Fruit fly (Drosophila melanogaster) whole organism, embryonic: Measurements from ENCODE around the gene CG5966.

Source experiments
- Aef1 ChIP-seq: fragments of 200-800 bp; sonication (Bioruptor generic); IDR thresholded peaks from 3 replicates; pipeline ENCODE4 v1.3.6; 2022; ENCODE audit warnings: missing biosample characterization, missing genetic modification characterization
- Bdp1 ChIP-seq: fragments of 200-800 bp; sonication (Bioruptor generic); optimal IDR thresholded peaks from 3 replicates; lab custom pipeline; 2016; ENCODE audit warnings: missing biosample characterization, missing genetic modification characterization
- Bteb2 ChIP-seq: fragments of 200-800 bp; sonication (Bioruptor generic); optimal IDR thresholded peaks from 2 replicates; lab custom pipeline; 2016; ENCODE audit warnings: missing biosample characterization, missing genetic modification characterization
- CG10274 ChIP-seq: fragments of 200-800 bp; sonication (Bioruptor generic); optimal IDR thresholded peaks from 3 replicates; lab custom pipeline; 2017; ENCODE audit warnings: missing biosample characterization, mild to moderate bottlenecking, missing genetic modification characterization
- CG11723 ChIP-seq: fragments of 200-800 bp; sonication (Bioruptor generic); optimal IDR thresholded peaks from 2 replicates; lab custom pipeline; 2017; ENCODE audit warnings: missing biosample characterization, mild to moderate bottlenecking, missing genetic modification characterization
- CG12155 ChIP-seq: fragments of 200-800 bp; sonication (Bioruptor generic); optimal IDR thresholded peaks from 3 replicates; lab custom pipeline; 2016; ENCODE audit warnings: missing biosample characterization, missing genetic modification characterization
- CG12299 ChIP-seq: fragments of 200-800 bp; sonication (Bioruptor generic); optimal IDR thresholded peaks from 2 replicates; lab custom pipeline; 2018; ENCODE audit warnings: missing biosample characterization, mild to moderate bottlenecking, missing genetic modification characterization
- CG13296 ChIP-seq: fragments of 200-800 bp; sonication (Bioruptor generic); optimal IDR thresholded peaks from 3 replicates; lab custom pipeline; 2018; ENCODE audit warnings: missing biosample characterization, mild to moderate bottlenecking, missing genetic modification characterization
- CG13775 ChIP-seq: fragments of 200-800 bp; sonication (Bioruptor generic); optimal IDR thresholded peaks from 3 replicates; lab custom pipeline; 2017; ENCODE audit warnings: missing biosample characterization, mild to moderate bottlenecking, missing genetic modification characterization
- CG15696 ChIP-seq: fragments of 200-800 bp; sonication (Bioruptor generic); optimal IDR thresholded peaks from 2 replicates; lab custom pipeline; 2019; ENCODE audit warnings: missing biosample characterization, mild to moderate bottlenecking, missing genetic modification characterization, moderate library complexity
- CG17328 ChIP-seq: fragments of 200-800 bp; sonication (Bioruptor generic); IDR thresholded peaks from 2 replicates; pipeline ENCODE4 v1.3.6; 2022; ENCODE audit warnings: missing biosample characterization, missing genetic modification characterization
- CG17802 ChIP-seq: fragments of 200-800 bp; sonication (Bioruptor generic); optimal IDR thresholded peaks from 2 replicates; lab custom pipeline; 2018; ENCODE audit warnings: missing biosample characterization, mild to moderate bottlenecking, missing genetic modification characterization, moderate library complexity
- CG18619 ChIP-seq: fragments of 200-800 bp; sonication (Bioruptor generic); optimal IDR thresholded peaks from 3 replicates; lab custom pipeline; 2017; ENCODE audit warnings: missing biosample characterization, mild to moderate bottlenecking, missing genetic modification characterization
- CG2120 ChIP-seq: fragments of 200-800 bp; sonication (Bioruptor generic); optimal IDR thresholded peaks from 3 replicates; lab custom pipeline; 2016; ENCODE audit warnings: missing biosample characterization, missing genetic modification characterization
- CG32532 ChIP-seq: fragments of 200-800 bp; sonication (Bioruptor generic); IDR thresholded peaks from 2 replicates; pipeline ENCODE4 v1.3.6; 2022; ENCODE audit warnings: missing biosample characterization, missing genetic modification characterization
- CG34422 ChIP-seq: fragments of 200-800 bp; sonication (Bioruptor generic); IDR thresholded peaks from 3 replicates; pipeline ENCODE4 v1.3.6; 2022; ENCODE audit warnings: missing biosample characterization, missing genetic modification characterization
- CG4282 ChIP-seq: fragments of 200-800 bp; sonication (Bioruptor generic); optimal IDR thresholded peaks from 2 replicates; lab custom pipeline; 2016; ENCODE audit warnings: missing biosample characterization, missing genetic modification characterization
- CG6175 ChIP-seq: fragments of 200-800 bp; sonication (Bioruptor generic); IDR thresholded peaks from 3 replicates; pipeline ENCODE4 v1.3.6; 2022; ENCODE audit warnings: missing biosample characterization, missing genetic modification characterization
- CG7963 ChIP-seq: fragments of 200-800 bp; sonication (Bioruptor generic); IDR thresholded peaks from 3 replicates; pipeline ENCODE4 v1.3.6; 2022; ENCODE audit warnings: missing biosample characterization, missing genetic modification characterization; ENCODE audit not compliant: partially characterized antibody
- CG8924 ChIP-seq: fragments of 200-800 bp; optimal IDR thresholded peaks from 3 replicates; lab custom pipeline; 2019; ENCODE audit warnings: missing biosample characterization, mild to moderate bottlenecking, missing genetic modification characterization, moderate library complexity
- Chrac-16 ChIP-seq: fragments of 200-800 bp; sonication (Bioruptor generic); optimal IDR thresholded peaks from 3 replicates; lab custom pipeline; 2016; ENCODE audit warnings: missing biosample characterization, missing genetic modification characterization
- CoRest ChIP-seq: fragments of 200-800 bp; sonication (Bioruptor generic); optimal IDR thresholded peaks from 3 replicates; lab custom pipeline; 2018; ENCODE audit warnings: missing biosample characterization, mild to moderate bottlenecking, missing genetic modification characterization, moderate library complexity
- D19A ChIP-seq: fragments of 200-800 bp; optimal IDR thresholded peaks from 3 replicates; lab custom pipeline; 2019; ENCODE audit warnings: missing biosample characterization, mild to moderate bottlenecking, missing genetic modification characterization, moderate library complexity
- Dip3 ChIP-seq: fragments of 200-800 bp; sonication (Bioruptor generic); optimal IDR thresholded peaks from 3 replicates; lab custom pipeline; 2016; ENCODE audit warnings: missing biosample characterization, missing genetic modification characterization
- H15 ChIP-seq: fragments of 200-800 bp; sonication (Bioruptor generic); IDR thresholded peaks from 3 replicates; pipeline ENCODE4 v1.3.6; 2022; ENCODE audit warnings: missing biosample characterization, missing genetic modification characterization
- HmgD ChIP-seq: fragments of 200-800 bp; sonication (Bioruptor generic); optimal IDR thresholded peaks from 3 replicates; lab custom pipeline; 2016; ENCODE audit warnings: missing biosample characterization, missing genetic modification characterization
- MBD-R2 ChIP-seq: fragments of 200-800 bp; sonication (Bioruptor generic); IDR thresholded peaks from 2 replicates; pipeline ENCODE4 v1.3.6; 2022; ENCODE audit warnings: missing biosample characterization, missing genetic modification characterization
- Max ChIP-seq: fragments of 200-800 bp; sonication (Bioruptor generic); optimal IDR thresholded peaks from 2 replicates; lab custom pipeline; 2016; ENCODE audit warnings: missing biosample characterization, mild to moderate bottlenecking, missing genetic modification characterization
- Meics ChIP-seq: fragments of 200-800 bp; sonication (Bioruptor generic); optimal IDR thresholded peaks from 2 replicates; lab custom pipeline; 2017; ENCODE audit warnings: missing biosample characterization, mild to moderate bottlenecking, missing genetic modification characterization
- PHDP ChIP-seq: fragments of 200-800 bp; sonication (Bioruptor generic); optimal IDR thresholded peaks from 3 replicates; lab custom pipeline; 2018; ENCODE audit warnings: missing biosample characterization, mild to moderate bottlenecking, missing genetic modification characterization, moderate library complexity
- Ravus ChIP-seq: fragments of 200-800 bp; sonication (Bioruptor generic); IDR thresholded peaks from 2 replicates; pipeline ENCODE4 v1.3.6; 2022; ENCODE audit warnings: missing biosample characterization, missing genetic modification characterization
- Sox100B ChIP-seq: fragments of 200-800 bp; sonication (Bioruptor generic); optimal IDR thresholded peaks from 3 replicates; lab custom pipeline; 2018; ENCODE audit warnings: missing biosample characterization, mild to moderate bottlenecking, missing genetic modification characterization
- YL-1 ChIP-seq: fragments of 200-800 bp; sonication (Bioruptor generic); optimal IDR thresholded peaks from 3 replicates; lab custom pipeline; 2017; ENCODE audit warnings: missing biosample characterization, mild to moderate bottlenecking, missing genetic modification characterization
- bbx ChIP-seq: fragments of 200-800 bp; sonication (Bioruptor generic); IDR thresholded peaks from 2 replicates; pipeline ENCODE4 v1.3.6; 2022; ENCODE audit warnings: missing biosample characterization, missing genetic modification characterization; ENCODE audit not compliant: partially characterized antibody
- cad ChIP-seq: fragments of >200 bp; optimal IDR thresholded peaks from 2 replicates; lab custom pipeline; 2017; ENCODE audit warnings: missing biosample characterization, missing genetic modification characterization
- ci ChIP-seq: fragments of 200-800 bp; sonication (Bioruptor generic); IDR thresholded peaks from 3 replicates; pipeline ENCODE4 v1.3.6; 2022; ENCODE audit warnings: missing biosample characterization, missing genetic modification characterization
- gfzf ChIP-seq: fragments of 200-800 bp; sonication (Bioruptor generic); optimal IDR thresholded peaks from 2 replicates; lab custom pipeline; 2016; ENCODE audit warnings: missing biosample characterization, mild to moderate bottlenecking, missing genetic modification characterization, moderate library complexity
- h ChIP-seq: fragments of >200 bp; optimal IDR thresholded peaks from 2 replicates; lab custom pipeline; 2017
- insv ChIP-seq, 2 experiments: fragments of 200-800 bp; sonication (Bioruptor generic); optimal IDR thresholded peaks; 3 replicates each; lab custom pipeline; 2016 to 2018; ENCODE audit warnings: missing biosample characterization in 2 of 2, missing genetic modification characterization in 2 of 2
- lov ChIP-seq, 2 experiments: fragments of 200-800 bp in 1 of 2; fragments of >200 bp in 1 of 2; sonication (Bioruptor generic) in 1 of 2; IDR thresholded peaks in 1 of 2; optimal IDR thresholded peaks in 1 of 2; 2 replicates in 1 of 2; 3 replicates in 1 of 2; pipeline versions ENCODE4 v1.3.6 to Lab custom; 2017 to 2022; ENCODE audit warnings: missing biosample characterization in 1 of 2, missing genetic modification characterization in 1 of 2
- pan ChIP-seq, 4 experiments: fragments of >200 bp in 3 of 4; fragments of 200-800 bp in 1 of 4; sonication (Bioruptor generic) in 1 of 4; optimal IDR thresholded peaks in 3 of 4; IDR thresholded peaks in 1 of 4; 2 replicates each; pipeline versions ENCODE4 v1.3.6 to Lab custom; 2017 to 2022; ENCODE audit warnings: missing biosample characterization in 2 of 4, missing genetic modification characterization in 2 of 4, mixed read lengths in 1 of 4
- phol ChIP-seq: fragments of 200-800 bp; sonication (Bioruptor generic); optimal IDR thresholded peaks from 3 replicates; lab custom pipeline; 2018; ENCODE audit warnings: missing biosample characterization, mild to moderate bottlenecking, missing genetic modification characterization, moderate library complexity
- pros ChIP-seq: fragments of 200-800 bp; sonication (Bioruptor generic); optimal IDR thresholded peaks from 3 replicates; lab custom pipeline; 2019; ENCODE audit warnings: missing biosample characterization, mild to moderate bottlenecking, missing genetic modification characterization, moderate library complexity
- ranshi ChIP-seq: fragments of 200-800 bp; sonication (Bioruptor generic); IDR thresholded peaks from 2 replicates; pipeline ENCODE4 v1.3.6; 2022; ENCODE audit warnings: missing biosample characterization, missing genetic modification characterization
- salm ChIP-seq: fragments of 200-800 bp; sonication (Bioruptor generic); optimal IDR thresholded peaks from 2 replicates; lab custom pipeline; 2018; ENCODE audit warnings: missing biosample characterization, mild to moderate bottlenecking, missing genetic modification characterization
- sens-2 ChIP-seq: fragments of 200-800 bp; sonication (Bioruptor generic); IDR thresholded peaks from 2 replicates; pipeline ENCODE4 v1.3.6; 2022; ENCODE audit warnings: missing biosample characterization, missing genetic modification characterization
- sim ChIP-seq: fragments of 200-800 bp; sonication (Bioruptor generic); IDR thresholded peaks from 2 replicates; pipeline ENCODE4 v1.3.6; 2022; ENCODE audit warnings: missing biosample characterization, missing genetic modification characterization
- sug ChIP-seq: fragments of 200-800 bp; optimal IDR thresholded peaks from 2 replicates; lab custom pipeline; 2019; ENCODE audit warnings: missing biosample characterization, mild to moderate bottlenecking, missing genetic modification characterization, moderate library complexity
- tll ChIP-seq, 2 experiments: fragments of 200-800 bp in 1 of 2; fragments of >200 bp in 1 of 2; sonication (Bioruptor generic) in 1 of 2; optimal IDR thresholded peaks; 2 replicates each; lab custom pipeline; 2017 to 2019; ENCODE audit warnings: missing biosample characterization in 2 of 2, missing genetic modification characterization in 2 of 2, mild to moderate bottlenecking in 1 of 2, moderate library complexity in 1 of 2
- unpg ChIP-seq: fragments of 200-800 bp; sonication (Bioruptor generic); optimal IDR thresholded peaks from 3 replicates; lab custom pipeline; 2018; ENCODE audit warnings: missing biosample characterization, mild to moderate bottlenecking, missing genetic modification characterization, moderate library complexity
- z ChIP-seq: fragments of 200-800 bp; sonication (Bioruptor generic); IDR thresholded peaks from 3 replicates; pipeline ENCODE4 v1.3.6; 2022; ENCODE audit warnings: missing biosample characterization, missing genetic modification characterization

Gene CG5966

dm6 chrX:5989368-5989767 is 777 bp downstream of the CG5966 start (continued):
- TF ChIP-seq Ravus (GFP tag; lab: Robert Waterston, UW): no peak
- TF ChIP-seq insv (GFP tag; optimal IDR thresholded peaks at IDR 0.05; lab: Kevin White, UChicago): no peak
- TF ChIP-seq HmgD (GFP tag; lab: Kevin White, UChicago): no peak
- TF ChIP-seq cad: no peak
- TF ChIP-seq H15 (GFP tag; lab: Robert Waterston, UW): no peak
- no peak for TF ChIP-seq sug (tag; lab: Kevin White, UChicago)
- TF ChIP-seq CG6175 (GFP tag; lab: Robert Waterston, UW): no peak
- TF ChIP-seq bbx (GFP tag; lab: Robert Waterston, UW): no peak
- TF ChIP-seq CoRest (tag; lab: Kevin White, UChicago): peak; percentile 36
- TF ChIP-seq h (lab: Kevin White, UChicago): no peak
- no peak for TF ChIP-seq CG13296 (GFP tag; lab: Kevin White, UChicago)
- TF ChIP-seq CG17802 (tag; lab: Kevin White, UChicago): no peak
- no peak for TF ChIP-seq tll (GFP tag; optimal IDR thresholded peaks at IDR 0.05; lab: Kevin White, UChicago)
- TF ChIP-seq CG2120 (GFP tag; lab: Kevin White, UChicago): no peak
- TF ChIP-seq ranshi (GFP tag; lab: Robert Waterston, UW): peak; percentile 48; the same call in 1 of the 2 replicates
- TF ChIP-seq sens-2 (GFP tag; lab: Robert Waterston, UW): no peak
- TF ChIP-seq MBD-R2 (GFP tag; lab: Robert Waterston, UW): no peak
- no peak for TF ChIP-seq CG18619 (GFP tag; lab: Kevin White, UChicago)
- no peak for TF ChIP-seq gfzf (GFP tag; lab: Kevin White, UChicago)
- TF ChIP-seq pros (GFP tag; lab: Kevin White, UChicago): no peak
- no peak for TF ChIP-seq CG11723 (GFP tag; lab: Kevin White, UChicago)
- TF ChIP-seq CG17328 (GFP tag; lab: Robert Waterston, UW): peak; percentile 48; the same call in 1 of the 2 replicates
- peak; percentile 51; the same call in 1 of the 2 replicates for TF ChIP-seq CG32532 (GFP tag; lab: Robert Waterston, UW)
- TF ChIP-seq Bteb2 (GFP tag; lab: Kevin White, UChicago): no peak
- TF ChIP-seq salm (tag; lab: Kevin White, UChicago): peak; percentile 12
- no peak for TF ChIP-seq Aef1 (GFP tag; lab: Robert Waterston, UW)
- no peak for TF ChIP-seq Sox100B (GFP tag; lab: Kevin White, UChicago)
- no peak for TF ChIP-seq Max (GFP tag; lab: Kevin White, UChicago)
- TF ChIP-seq sim: no peak
- TF ChIP-seq Bdp1 (GFP tag; lab: Kevin White, UChicago): no peak
- peak; percentile 47 for TF ChIP-seq CG8924
- TF ChIP-seq CG15696: no peak
- TF ChIP-seq CG12299 (tag; lab: Kevin White, UChicago): no peak
- peak; percentile 65 for TF ChIP-seq unpg (GFP tag; lab: Kevin White, UChicago)
- peak; percentile 63 for TF ChIP-seq CG34422 (GFP tag; lab: Robert Waterston, UW)
- TF ChIP-seq D19A: peak; percentile 28
- no peak for TF ChIP-seq CG7963 (GFP tag; lab: Robert Waterston, UW)
- no peak for TF ChIP-seq Chrac-16 (GFP tag; lab: Kevin White, UChicago)
- TF ChIP-seq z: no peak
- no peak for TF ChIP-seq YL-1 (GFP tag; lab: Kevin White, UChicago)
- peak; percentile 7 for TF ChIP-seq Meics (GFP tag; lab: Kevin White, UChicago)
- no peak for TF ChIP-seq lov (optimal IDR thresholded peaks at IDR 0.05; lab: Kevin White, UChicago)
- no peak for TF ChIP-seq lov (GFP tag; IDR thresholded peaks at IDR 0.05; lab: Robert Waterston, UW)
- peak; percentile 34 for TF ChIP-seq PHDP (tag; lab: Kevin White, UChicago)
- peak; percentile 56 for TF ChIP-seq phol (tag; lab: Kevin White, UChicago)
- peak; percentile 79 for TF ChIP-seq ci
- no peak for TF ChIP-seq CG4282 (GFP tag; lab: Kevin White, UChicago)
- no peak for TF ChIP-seq CG12155 (GFP tag; lab: Kevin White, UChicago)
- no peak for TF ChIP-seq pan (optimal IDR thresholded peaks at IDR 0.05; lab: Kevin White, UChicago)
- peak in 1 of 2 experiments; percentile 76 for TF ChIP-seq pan (GFP tag; optimal IDR thresholded peaks at IDR 0.05 in 1 of 2, IDR thresholded peaks at IDR 0.05 in 1 of 2)
- no peak for TF ChIP-seq Dip3 (GFP tag; lab: Kevin White, UChicago)
- TF ChIP-seq CG10274 (GFP tag; lab: Kevin White, UChicago): no peak
- TF ChIP-seq CG13775 (GFP tag; lab: Kevin White, UChicago): peak; percentile 7
